Fruit fly (Drosophila melanogaster) whole organism, prepupa: ENCODE data around the gene P5CDh1.

ENCODE experiments used
- Blimp-1 ChIP-seq: fragments of 200-800 bp; sonication (Bioruptor generic); optimal IDR thresholded peaks from 3 replicates; lab custom pipeline; 2017; ENCODE audit warnings: missing biosample characterization, missing genetic modification characterization, mild to moderate bottlenecking, moderate library complexity, missing genetic modification reagents
- CG10631 ChIP-seq: fragments of 200-800 bp; sonication (Bioruptor generic); optimal IDR thresholded peaks from 2 replicates; lab custom pipeline; 2016; ENCODE audit warnings: missing biosample characterization, missing genetic modification characterization
- CG11294 ChIP-seq: fragments of 200-800 bp; sonication (Bioruptor generic); IDR thresholded peaks from 2 replicates; pipeline ENCODE4 v1.3.6; 2022; ENCODE audit warnings: missing biosample characterization, missing genetic modification characterization
- CG15336 ChIP-seq: fragments of 200-800 bp; sonication (Bioruptor generic); IDR thresholded peaks from 2 replicates; pipeline ENCODE4 v1.3.6; 2022; ENCODE audit warnings: missing biosample characterization, missing genetic modification characterization
- CG16779 ChIP-seq: fragments of 200-800 bp; sonication (Bioruptor generic); optimal IDR thresholded peaks from 3 replicates; lab custom pipeline; 2017; ENCODE audit warnings: missing biosample characterization, mild to moderate bottlenecking, missing genetic modification characterization
- CG31627 ChIP-seq: fragments of 200-800 bp; sonication (Bioruptor generic); optimal IDR thresholded peaks from 3 replicates; lab custom pipeline; 2016; ENCODE audit warnings: missing biosample characterization, missing genetic modification characterization
- CG32006 ChIP-seq: fragments of 200-800 bp; sonication (Bioruptor generic); optimal IDR thresholded peaks from 3 replicates; lab custom pipeline; 2017; ENCODE audit warnings: missing biosample characterization, mild to moderate bottlenecking, missing genetic modification characterization
- CG34406 ChIP-seq: fragments of 200-800 bp; sonication (Bioruptor generic); optimal IDR thresholded peaks from 3 replicates; lab custom pipeline; 2016; ENCODE audit warnings: missing biosample characterization, missing genetic modification characterization
- CG3919 ChIP-seq: fragments of 200-800 bp; sonication (Bioruptor generic); optimal IDR thresholded peaks from 3 replicates; lab custom pipeline; 2016; ENCODE audit warnings: missing biosample characterization, missing genetic modification characterization
- CG6276 ChIP-seq: fragments of 200-800 bp; sonication (Bioruptor generic); optimal IDR thresholded peaks from 2 replicates; lab custom pipeline; 2017; ENCODE audit warnings: missing biosample characterization, mild to moderate bottlenecking, missing genetic modification characterization
- CG6792 ChIP-seq: fragments of 200-800 bp; sonication (Bioruptor generic); optimal IDR thresholded peaks from 3 replicates; lab custom pipeline; 2016; ENCODE audit warnings: missing biosample characterization, missing genetic modification characterization
- CG6854 ChIP-seq: fragments of 200-800 bp; sonication (Bioruptor generic); optimal IDR thresholded peaks from 2 replicates; lab custom pipeline; 2017; ENCODE audit warnings: missing biosample characterization, mild to moderate bottlenecking, missing genetic modification characterization
- CG7368 ChIP-seq: fragments of 200-800 bp; sonication (Bioruptor generic); optimal IDR thresholded peaks from 3 replicates; lab custom pipeline; 2016; ENCODE audit warnings: missing biosample characterization, missing genetic modification characterization
- CG8119 ChIP-seq: fragments of 200-800 bp; sonication (Bioruptor generic); IDR thresholded peaks from 3 replicates; pipeline ENCODE4 v1.3.6; 2022; ENCODE audit warnings: missing biosample characterization, missing genetic modification characterization
- CG8319 ChIP-seq: fragments of 200-800 bp; sonication (Bioruptor generic); optimal IDR thresholded peaks from 3 replicates; lab custom pipeline; 2016; ENCODE audit warnings: missing biosample characterization, missing genetic modification characterization
- CG8632 ChIP-seq: fragments of 200-800 bp; sonication (Bioruptor generic); optimal IDR thresholded peaks from 3 replicates; lab custom pipeline; 2016; ENCODE audit warnings: missing biosample characterization, missing genetic modification characterization
- CG9139 ChIP-seq: fragments of 200-800 bp; sonication (Bioruptor generic); optimal IDR thresholded peaks from 3 replicates; lab custom pipeline; 2017; ENCODE audit warnings: missing biosample characterization, mild to moderate bottlenecking, missing genetic modification characterization
- Eip75B ChIP-seq: fragments of 200-800 bp; sonication (Bioruptor generic); optimal IDR thresholded peaks from 3 replicates; lab custom pipeline; 2016; ENCODE audit warnings: missing biosample characterization, missing genetic modification characterization
- Eip78C ChIP-seq: fragments of 200-800 bp; sonication (Bioruptor generic); peaks from one replicate; lab custom pipeline; 2016; ENCODE audit warnings: missing biosample characterization, missing genetic modification characterization
- Ets96B ChIP-seq: fragments of 200-800 bp; optimal IDR thresholded peaks from 2 replicates; lab custom pipeline; 2019; ENCODE audit warnings: missing biosample characterization, mild to moderate bottlenecking, missing genetic modification characterization, moderate library complexity
- Gug ChIP-seq: fragments of 200-800 bp; sonication (Bioruptor generic); IDR thresholded peaks from 2 replicates; pipeline ENCODE4 v1.3.6; 2022; ENCODE audit warnings: missing biosample characterization, missing genetic modification characterization
- Hr38 ChIP-seq: sonication (Bioruptor generic); optimal IDR thresholded peaks from 2 replicates; lab custom pipeline; 2016; ENCODE audit warnings: missing biosample characterization, missing genetic modification characterization
- Hr39 ChIP-seq: fragments of 200-800 bp; sonication (Bioruptor generic); optimal IDR thresholded peaks from 2 replicates; lab custom pipeline; 2016; ENCODE audit warnings: missing biosample characterization, missing genetic modification characterization
- Hr4 ChIP-seq: fragments of 200-800 bp; sonication (Bioruptor generic); optimal IDR thresholded peaks from 3 replicates; lab custom pipeline; 2016; ENCODE audit warnings: missing biosample characterization, missing genetic modification characterization
- Lpt ChIP-seq: fragments of 200-800 bp; sonication (Bioruptor generic); optimal IDR thresholded peaks from 3 replicates; lab custom pipeline; 2016; ENCODE audit warnings: missing biosample characterization, missing genetic modification characterization
- Met ChIP-seq: fragments of 200-800 bp; sonication (Bioruptor generic); optimal IDR thresholded peaks from 3 replicates; lab custom pipeline; 2016; ENCODE audit warnings: missing biosample characterization, missing genetic modification characterization
- OdsH ChIP-seq: fragments of 200-800 bp; sonication (Bioruptor generic); optimal IDR thresholded peaks from 3 replicates; lab custom pipeline; 2016; ENCODE audit warnings: missing biosample characterization, missing genetic modification characterization
- Sox14 ChIP-seq: fragments of 200-800 bp; sonication (Bioruptor generic); optimal IDR thresholded peaks from 3 replicates; lab custom pipeline; 2016; ENCODE audit warnings: missing biosample characterization, missing genetic modification characterization
- Sox15 ChIP-seq: fragments of 200-800 bp; sonication (Bioruptor generic); optimal IDR thresholded peaks from 3 replicates; lab custom pipeline; 2016; ENCODE audit warnings: missing biosample characterization, missing genetic modification characterization
- acj6 ChIP-seq: fragments of 200-800 bp; sonication (Bioruptor generic); optimal IDR thresholded peaks from 3 replicates; lab custom pipeline; 2016; ENCODE audit warnings: missing biosample characterization, missing genetic modification characterization
- cyc ChIP-seq: fragments of 200-800 bp; sonication (Bioruptor generic); optimal IDR thresholded peaks from 3 replicates; lab custom pipeline; 2016; ENCODE audit warnings: missing biosample characterization, missing genetic modification characterization
- dac ChIP-seq: fragments of 200-800 bp; sonication (Bioruptor generic); optimal IDR thresholded peaks from 2 replicates; lab custom pipeline; 2017; ENCODE audit warnings: missing biosample characterization, mild to moderate bottlenecking, missing genetic modification characterization
- eg ChIP-seq: fragments of 200-800 bp; sonication (Bioruptor generic); IDR thresholded peaks from 3 replicates; pipeline ENCODE4 v1.3.6; 2022; ENCODE audit warnings: missing biosample characterization, missing genetic modification characterization
- esn ChIP-seq: fragments of 200-800 bp; sonication (Bioruptor generic); optimal IDR thresholded peaks from 2 replicates; lab custom pipeline; 2016; ENCODE audit warnings: missing biosample characterization, mild to moderate bottlenecking, missing genetic modification characterization, moderate library complexity
- fd59A ChIP-seq: fragments of 200-800 bp; sonication (Bioruptor generic); optimal IDR thresholded peaks from 2 replicates; lab custom pipeline; 2017; ENCODE audit warnings: missing biosample characterization, mild to moderate bottlenecking, missing genetic modification characterization, missing genetic modification reagents
- fkh ChIP-seq: fragments of 200-800 bp; sonication (Bioruptor generic); optimal IDR thresholded peaks from 3 replicates; lab custom pipeline; 2017; ENCODE audit warnings: missing biosample characterization, mild to moderate bottlenecking, missing genetic modification characterization, moderate library complexity
- lz ChIP-seq: fragments of 200-800 bp; sonication (Bioruptor generic); optimal IDR thresholded peaks from 3 replicates; lab custom pipeline; 2016; ENCODE audit warnings: missing biosample characterization, missing genetic modification characterization
- pdm3 ChIP-seq: fragments of 200-800 bp; sonication (Bioruptor generic); optimal IDR thresholded peaks from 3 replicates; lab custom pipeline; 2016; ENCODE audit warnings: missing biosample characterization, missing genetic modification characterization
- spab ChIP-seq: fragments of 200-800 bp; sonication (Bioruptor generic); optimal IDR thresholded peaks from 2 replicates; lab custom pipeline; 2017; ENCODE audit warnings: missing biosample characterization, mild to moderate bottlenecking, missing genetic modification characterization, missing genetic modification reagents
- ss ChIP-seq, 2 experiments: fragments of 200-800 bp; sonication (Bioruptor generic); optimal IDR thresholded peaks; 2 replicates in 1 of 2; 3 replicates in 1 of 2; lab custom pipeline; 2017 to 2018; ENCODE audit warnings: mild to moderate bottlenecking in 2 of 2, missing biosample characterization in 2 of 2, missing genetic modification characterization in 2 of 2, moderate library complexity in 1 of 2
- svp ChIP-seq: fragments of 200-800 bp; sonication (Bioruptor generic); peaks from one replicate; lab custom pipeline; 2016; ENCODE audit warnings: missing biosample characterization, missing genetic modification characterization
- topi ChIP-seq: fragments of 200-800 bp; sonication (Bioruptor generic); optimal IDR thresholded peaks from 3 replicates; lab custom pipeline; 2016; ENCODE audit warnings: missing biosample characterization, missing genetic modification characterization

The P5CDh1 gene

DNA sequence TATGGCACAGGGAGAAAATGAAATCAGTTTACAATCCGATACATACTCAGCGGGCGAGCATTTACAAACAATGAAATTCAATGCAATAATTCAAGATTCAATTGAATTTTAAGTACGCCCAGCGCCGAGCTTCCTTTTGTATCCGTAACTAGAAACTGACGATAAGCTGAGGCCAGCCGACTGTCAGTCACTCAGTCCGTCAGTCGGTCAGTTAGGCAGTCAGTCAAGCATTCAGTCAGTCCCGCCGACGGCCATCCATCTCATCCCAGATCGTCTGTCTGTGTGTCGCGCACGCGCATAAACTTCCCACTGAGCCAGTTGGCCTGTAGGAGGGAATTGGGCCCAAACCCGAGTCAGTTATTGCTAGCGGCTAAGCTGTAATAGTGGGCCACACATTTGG lies 21.7 kb downstream of the P5CDh1 start:
- TF ChIP-seq CG16779 (no peak), CG8632 (no peak), Gug (GFP tag; lab: Robert Waterston, UW) (no peak), topi (GFP tag; lab: Kevin White, UChicago) (no peak), CG31627 (GFP tag; lab: Kevin White, UChicago) (no peak), Hr39 (no peak), CG6792 (GFP tag; lab: Kevin White, UChicago) (no peak), Ets96B (tag; lab: Kevin White, UChicago) (no peak), spab (no peak)
- TF ChIP-seq, all 60 proteins: peak for 0

dm6 chr3L:21818701-21819100 lies 22.5 kb downstream of the P5CDh1 start:
- TF ChIP-seq CG15336 (GFP tag; lab: Robert Waterston, UW) (no peak), ss (GFP tag; optimal IDR thresholded peaks at IDR 0.05; lab: Kevin White, UChicago) (peak in 1 of 2 experiments; percentile 64)
- TF ChIP-seq, all 60 proteins: peak for 1

DNA sequence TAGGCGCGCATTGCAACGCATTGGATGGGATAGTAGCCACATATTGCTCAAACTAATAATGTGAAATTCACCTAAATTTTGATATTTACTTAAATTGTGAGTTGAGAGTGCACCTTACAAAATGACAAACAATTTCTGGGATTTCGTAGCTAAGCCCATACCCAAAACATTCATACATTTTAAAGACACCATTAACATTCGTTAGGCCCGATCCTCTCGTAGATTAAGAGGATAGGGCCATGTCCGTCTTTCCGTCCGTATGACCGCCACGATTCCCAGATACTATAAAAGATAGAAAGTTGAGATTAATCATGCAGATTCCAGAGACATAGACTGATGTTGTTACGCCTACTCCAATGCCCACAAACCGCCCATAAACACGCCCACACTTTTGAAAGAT lies 27.6 kb downstream of the P5CDh1 start, which contains the start of gene CG43895:
Gene CG43895, minus strand, starts transcription at position 101 of the 400 bp plus-strand sequence.
- no peak for TF ChIP-seq Hr38 (GFP tag; lab: Kevin White, UChicago)
- no peak for TF ChIP-seq CG8119 (GFP tag; lab: Robert Waterston, UW)
- no peak for TF ChIP-seq OdsH (GFP tag; lab: Kevin White, UChicago)
- no peak for TF ChIP-seq lz (GFP tag; lab: Kevin White, UChicago)
- no peak for TF ChIP-seq fd59A (GFP tag; lab: Kevin White, UChicago)
- TF ChIP-seq cyc (GFP tag; lab: Kevin White, UChicago): no peak
- no peak for TF ChIP-seq CG9139 (GFP tag; lab: Kevin White, UChicago)
- TF ChIP-seq svp: no peak
- TF ChIP-seq eg (GFP tag; lab: Robert Waterston, UW): no peak
- TF ChIP-seq CG11294: no peak
- no peak for TF ChIP-seq CG16779
- no peak for TF ChIP-seq CG6276 (GFP tag; lab: Kevin White, UChicago)
- no peak for TF ChIP-seq Hr4

dm6 chr3L:21808568-21808967 lies 32.6 kb downstream of the P5CDh1 start, which contains the start of gene eg:
eg (plus strand) TSS chr3L:21808703.
- TF ChIP-seq CG34406 (GFP tag; lab: Kevin White, UChicago) (peak; percentile 2), Lpt (GFP tag; lab: Kevin White, UChicago) (no peak), Gug (GFP tag; lab: Robert Waterston, UW) (0 out of 2 replicates have a peak, but pooled peaks have one; percentile 0), Eip78C (GFP tag; lab: Kevin White, UChicago) (peak; percentile 8), ss (GFP tag; optimal IDR thresholded peaks at IDR 0.05; lab: Kevin White, UChicago) (peak; percentile 15 to 78), CG9139 (GFP tag; lab: Kevin White, UChicago) (peak; percentile 18), spab (peak; percentile 19), CG7368 (GFP tag; lab: Kevin White, UChicago) (no peak), CG32006 (GFP tag; lab: Kevin White, UChicago) (peak; percentile 4), CG10631 (GFP tag; lab: Kevin White, UChicago) (no peak), Met (no peak), lz (GFP tag; lab: Kevin White, UChicago) (no peak), CG3919 (GFP tag; lab: Kevin White, UChicago) (peak; percentile 9), OdsH (GFP tag; lab: Kevin White, UChicago) (no peak)

DNA sequence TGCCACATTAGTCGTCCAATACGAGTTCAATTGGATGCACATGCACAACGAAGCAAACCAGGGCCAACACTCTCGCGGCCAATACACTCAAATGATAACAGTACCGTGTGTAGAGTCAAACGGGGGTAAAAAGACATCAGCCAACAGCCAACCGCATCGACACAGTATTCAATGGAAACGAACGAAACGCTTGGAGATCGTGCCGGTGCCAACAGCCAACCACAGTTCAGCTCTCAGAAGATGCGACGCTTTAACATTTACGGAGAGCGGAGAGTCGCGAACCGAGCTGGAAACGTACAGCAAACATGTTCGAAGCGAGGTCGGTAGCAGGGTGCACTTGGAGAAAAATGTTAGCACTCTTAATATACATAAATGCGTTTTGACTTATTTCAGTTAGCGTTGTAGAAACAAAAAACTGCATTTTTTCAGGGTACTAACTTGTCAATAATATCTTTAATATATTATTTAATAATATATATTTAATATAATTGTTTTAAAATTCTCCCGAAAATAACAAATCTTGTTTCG lies 33.1 kb downstream of the P5CDh1 start:
- TF ChIP-seq Ets96B (tag; lab: Kevin White, UChicago) (peak; percentile 76), CG8119 (GFP tag; lab: Robert Waterston, UW) (peak; percentile 89), CG6792 (GFP tag; lab: Kevin White, UChicago) (peak; percentile 52), Sox14 (GFP tag; lab: Kevin White, UChicago) (peak; percentile 47), lz (GFP tag; lab: Kevin White, UChicago) (peak; percentile 52), Sox15 (GFP tag; lab: Kevin White, UChicago) (peak; percentile 18), CG32006 (GFP tag; lab: Kevin White, UChicago) (peak; percentile 81), Hr39 (peak; percentile 33), eg (GFP tag; lab: Robert Waterston, UW) (peak; percentile 95), Blimp-1 (peak; percentile 30), acj6 (peak; percentile 73), esn (GFP tag; lab: Kevin White, UChicago) (peak; percentile 55), CG8319 (no peak), fkh (no peak), pdm3 (GFP tag; lab: Kevin White, UChicago) (peak; percentile 36), Eip75B (GFP tag; lab: Kevin White, UChicago) (peak; percentile 22), CG31627 (GFP tag; lab: Kevin White, UChicago) (peak; percentile 23), CG9139 (GFP tag; lab: Kevin White, UChicago) (no peak), CG6854 (no peak), dac (GFP tag; lab: Kevin White, UChicago) (peak; percentile 36)
